Worm (Caenorhabditis elegans): ENCODE results near the gene mltn-10.

DNA sequence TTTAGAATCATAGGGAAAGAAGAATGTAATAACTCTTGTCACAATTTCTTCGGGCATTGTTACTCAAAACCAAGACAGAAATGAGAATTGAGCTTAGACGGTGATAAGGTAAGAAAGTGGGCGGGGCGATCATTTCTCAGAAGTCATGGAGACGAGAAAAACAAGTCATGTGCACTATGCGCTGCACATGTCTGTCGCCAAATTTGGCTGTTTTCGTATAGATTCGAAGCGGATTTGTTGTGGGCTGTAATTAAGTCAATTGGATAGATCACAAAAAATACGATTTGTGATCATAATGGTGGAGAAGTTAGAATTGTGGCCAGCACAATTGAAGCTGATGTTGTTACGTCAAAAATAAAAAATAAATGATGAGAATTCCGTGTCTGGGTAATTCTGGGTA, 31.2 kb upstream of the mltn-10 start, which contains the start of gene C01G12.7:
- TF ChIP-seq ces-1 (GFP tag; optimal IDR thresholded peaks at IDR 0.05) (no peak), unc-39 (tag; optimal IDR thresholded peaks at IDR 0.05) (no peak), ham-2 (GFP tag; optimal IDR thresholded peaks at IDR 0.05) (no peak), elt-1 (tag; optimal IDR thresholded peaks at IDR 0.05; ENCODE audit: borderline replicate concordance, insufficient read depth) (no peak), ztf-11 (tag; optimal IDR thresholded peaks at IDR 0.05) (no peak), ceh-83 (GFP tag; optimal IDR thresholded peaks at IDR 0.05) (no peak), mls-2 (tag; optimal IDR thresholded peaks at IDR 0.05) (no peak), drap-1 (GFP tag; optimal IDR thresholded peaks at IDR 0.05) (no peak), sptf-1 (tag; optimal IDR thresholded peaks at IDR 0.05) (no peak)

Data from whole organism, mixed stage, embryonic.